Worm (Caenorhabditis elegans): ENCODE data around the gene ZK616.2.

ce11 chrIV:5393566-5393965 is 4.1 kb upstream of the ZK616.2 start:
- TF ChIP-seq F10E7.11 (tag; optimal IDR thresholded peaks at IDR 0.05) = no peak
- TF ChIP-seq mel-28 (tag; optimal IDR thresholded peaks at IDR 0.05; ENCODE audit: borderline replicate concordance) = no peak
- TF ChIP-seq ztf-26 (tag; optimal IDR thresholded peaks at IDR 0.05) = no peak
- no peak for TF ChIP-seq nfya-1 (tag; optimal IDR thresholded peaks at IDR 0.05; ENCODE audit: borderline replicate concordance, insufficient read depth)

All from whole organism, young adult.